Worm (Caenorhabditis elegans) whole organism, L4/young adult: ENCODE results near the gene fkh-2.

Experiments
- W03F9.2 ChIP-seq: fragments of 150-350 bp; optimal IDR thresholded peaks from 2 replicates; lab custom pipeline; 2014; ENCODE audit warnings: missing biosample characterization, missing genetic modification characterization
- dao-5 ChIP-seq: sonication (generic microtip); optimal IDR thresholded peaks from 2 replicates; lab custom pipeline; 2016; ENCODE audit warnings: missing genotype, missing genetic modification characterization, moderate library complexity, missing compliant biosample characterization
- him-1 ChIP-seq: sonication (generic microtip); optimal IDR thresholded peaks from 2 replicates; lab custom pipeline; 2016; ENCODE audit warnings: missing genotype, missing genetic modification reagents, missing genetic modification characterization, missing compliant biosample characterization

fkh-2 gene

DNA sequence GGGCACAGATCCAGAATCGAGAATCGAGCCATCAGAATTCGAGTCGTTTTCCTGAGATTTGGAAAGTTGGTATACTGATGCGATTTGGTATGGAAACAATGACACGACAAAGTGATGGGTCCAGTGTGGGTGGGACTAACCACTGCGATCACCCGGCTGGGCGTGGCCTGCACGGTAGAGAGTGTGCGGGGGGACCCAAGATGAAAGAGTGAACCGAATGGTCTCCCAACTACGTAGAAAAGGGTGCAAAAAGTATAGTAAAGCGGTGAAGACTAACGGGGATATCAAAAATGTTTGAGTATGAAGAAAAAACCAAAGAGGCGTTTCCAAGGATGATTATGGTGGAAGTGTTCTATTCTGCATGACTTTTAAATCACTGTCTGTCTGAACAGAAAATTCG lies at the start of gene fkh-2:
TSS of gene fkh-2 (minus strand) at position 101 of the 400 bp plus-strand sequence.
- TF ChIP-seq dao-5 (no peak), him-1 (no peak), W03F9.2 (tag; lab: Kevin White, UChicago) (no peak)

DNA sequence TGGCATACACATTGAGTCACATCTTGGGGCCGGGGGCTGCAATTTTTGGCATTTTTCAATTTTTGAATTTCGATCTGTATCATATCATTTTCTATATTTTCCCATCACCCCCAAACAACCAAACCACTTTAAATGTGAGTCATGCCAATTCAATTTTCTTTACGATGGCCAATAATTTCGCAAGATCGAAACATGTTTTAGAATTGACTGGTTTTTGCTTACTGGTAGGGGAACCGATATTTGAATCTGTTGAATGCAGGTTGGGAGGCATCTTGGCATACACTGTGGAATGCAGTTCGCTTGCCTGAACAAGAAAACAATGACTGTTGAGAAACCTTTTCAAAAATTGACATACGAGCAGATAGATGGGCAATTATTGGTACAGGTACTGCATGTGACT lies 49.0 kb upstream of the fkh-2 start:
- TF ChIP-seq him-1 (no peak), W03F9.2 (tag; lab: Kevin White, UChicago) (no peak), dao-5 (no peak)

DNA sequence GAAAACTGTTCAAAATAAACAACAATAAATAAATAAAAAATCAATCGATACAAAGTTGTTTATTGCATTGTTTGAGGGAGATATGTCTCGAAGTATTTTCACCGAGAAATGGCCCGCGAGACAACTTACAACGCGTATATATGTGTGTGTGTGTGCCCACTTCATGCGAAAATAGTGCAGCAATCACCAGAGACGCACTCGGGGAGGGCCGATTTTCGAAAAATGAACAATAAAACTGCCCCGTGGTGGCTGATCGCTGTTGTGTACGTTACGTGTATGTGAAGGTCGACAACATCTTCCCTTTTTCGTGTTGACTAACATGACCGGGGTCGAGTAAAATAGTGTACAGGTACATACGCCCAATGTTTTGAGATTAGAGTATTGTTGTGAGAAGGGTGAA lies 46.4 kb upstream of the fkh-2 start:
- no peak for TF ChIP-seq dao-5
- TF ChIP-seq W03F9.2 (tag; lab: Kevin White, UChicago), result no peak

DNA sequence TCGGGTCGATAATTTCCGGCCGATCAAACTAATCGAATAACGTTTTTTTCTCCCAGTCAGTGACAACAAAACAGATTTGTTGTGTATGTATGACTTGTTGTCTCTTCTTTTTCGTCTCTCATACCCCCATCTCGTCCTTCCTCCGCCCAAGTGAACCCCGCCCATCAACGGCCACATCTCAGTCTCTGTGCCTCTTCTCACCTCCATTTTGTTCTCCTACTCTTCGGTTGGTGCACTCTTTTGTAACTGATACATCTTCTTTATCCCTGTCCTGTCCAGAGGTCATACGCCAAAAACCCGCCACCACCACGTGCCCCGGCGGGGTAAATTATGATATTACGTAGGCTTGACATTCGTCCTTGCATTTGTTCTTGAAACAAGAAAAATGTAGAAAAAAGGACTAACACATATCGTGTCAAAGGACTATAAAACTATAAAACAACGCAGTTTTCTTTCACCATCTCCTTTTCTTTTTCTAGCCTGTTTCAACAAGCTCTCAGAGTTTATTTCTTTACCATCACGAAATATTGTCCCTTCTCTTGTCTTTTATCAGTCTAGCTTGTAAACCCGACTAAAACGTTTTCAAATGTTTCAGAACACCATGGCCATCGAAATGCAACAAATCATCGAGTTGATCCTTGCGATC lies 45.4 kb upstream of the fkh-2 start, which contains the start of gene pmpl-1:
TSS of gene pmpl-1 (plus strand) at position 596 of the 646 bp plus-strand sequence.
- TF ChIP-seq dao-5 (no peak), him-1 (no peak), W03F9.2 (tag; lab: Kevin White, UChicago) (no peak)

DNA sequence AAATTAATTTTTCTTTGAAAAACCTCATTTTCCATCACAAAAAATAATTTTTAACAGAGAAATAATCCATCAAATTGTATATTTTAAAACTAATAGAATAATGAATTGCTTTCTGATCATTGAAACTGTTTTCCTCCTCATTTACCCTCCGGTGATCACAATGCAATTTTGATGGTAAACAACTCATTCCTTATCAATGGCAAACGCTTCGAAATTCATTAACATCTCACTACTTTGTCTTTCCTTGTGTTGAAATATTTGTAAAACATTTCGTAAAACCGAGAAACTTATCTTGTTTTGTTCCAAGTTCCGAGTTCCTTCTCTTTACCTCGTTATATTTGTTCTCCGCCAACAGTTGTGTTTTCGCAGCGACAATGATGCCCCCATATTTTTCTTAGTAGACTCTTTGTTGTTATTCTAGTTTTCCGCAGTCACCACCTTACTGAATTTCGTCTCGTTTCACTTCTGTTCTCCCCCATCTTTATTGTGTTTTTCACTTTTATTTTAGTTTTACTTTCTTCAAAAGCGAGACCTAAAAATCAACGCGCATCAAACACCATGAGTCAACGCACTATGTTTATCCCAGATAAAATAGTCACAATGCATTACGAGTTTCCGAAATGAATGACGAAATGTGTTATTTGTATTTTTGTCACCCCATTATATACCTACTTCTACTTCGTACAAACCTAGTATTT lies 43.1 kb upstream of the fkh-2 start:
- TF ChIP-seq W03F9.2 (tag; lab: Kevin White, UChicago), result no peak
- TF ChIP-seq dao-5, result no peak
- no peak for TF ChIP-seq him-1

DNA sequence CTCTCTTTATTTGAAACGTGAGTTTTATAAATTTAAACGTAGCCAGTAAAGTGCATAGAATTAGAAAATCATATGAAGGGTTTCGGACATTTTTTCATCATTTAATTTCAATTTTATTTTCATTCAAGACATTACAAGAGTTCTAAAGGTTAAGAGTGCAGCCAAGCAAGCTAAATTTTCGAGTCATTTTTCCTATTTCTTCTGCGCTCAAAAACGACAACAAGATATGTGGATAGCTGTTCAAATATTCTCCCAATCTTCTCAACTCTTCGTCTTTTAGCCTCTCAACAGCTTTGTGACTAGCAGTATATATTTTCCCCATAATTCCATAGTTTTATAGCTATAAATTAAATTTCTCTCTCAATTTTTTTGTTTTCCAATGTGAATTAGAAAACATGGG lies 41.5 kb upstream of the fkh-2 start:
- TF ChIP-seq W03F9.2 (tag; lab: Kevin White, UChicago), result no peak
- no peak for TF ChIP-seq him-1
- TF ChIP-seq dao-5, result no peak

DNA sequence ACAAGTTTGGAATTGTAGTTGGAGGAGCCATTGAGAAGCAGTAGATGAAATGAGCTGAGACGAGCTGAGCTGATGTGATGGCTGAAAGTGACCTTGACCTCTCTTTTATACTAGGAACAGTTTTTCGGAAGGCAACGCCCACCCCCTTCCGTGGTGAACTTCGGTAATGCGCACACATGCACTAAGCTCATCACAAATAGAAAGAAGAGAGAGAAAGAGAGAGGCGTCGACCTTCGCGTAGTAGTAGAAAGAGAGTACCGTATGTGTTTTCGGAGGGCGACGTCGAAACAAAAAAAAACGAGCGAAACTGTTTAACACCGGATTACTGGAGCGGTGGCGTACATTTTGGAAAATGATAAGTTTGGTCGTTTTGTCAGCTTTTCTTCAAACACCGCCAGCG lies 38.9 kb upstream of the fkh-2 start, which contains the start of gene marg-1:
TSS of gene marg-1 (minus strand) at position 101 of the 400 bp plus-strand sequence.
- no peak for TF ChIP-seq him-1

DNA sequence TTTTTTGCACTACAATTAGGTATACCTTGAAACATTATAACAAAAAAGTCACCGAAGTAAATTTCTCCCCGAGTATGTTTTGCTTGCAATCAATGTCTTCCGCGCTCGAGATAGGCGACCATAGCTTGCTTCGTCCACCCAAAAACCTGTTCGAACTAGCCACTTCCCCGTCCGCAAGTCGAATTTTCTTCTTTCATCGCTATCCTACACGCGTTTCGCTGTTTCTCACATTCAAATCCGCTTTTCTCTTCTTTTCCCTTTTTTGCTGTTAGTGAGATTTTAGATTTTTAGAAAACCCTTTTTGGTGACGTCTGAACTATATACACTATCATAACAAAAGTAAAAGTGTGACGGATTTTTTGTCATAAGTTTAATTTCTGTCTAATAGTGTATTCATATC lies 31.1 kb upstream of the fkh-2 start:
- TF ChIP-seq him-1 (no peak), dao-5 (no peak), W03F9.2 (tag; lab: Kevin White, UChicago) (no peak)

DNA sequence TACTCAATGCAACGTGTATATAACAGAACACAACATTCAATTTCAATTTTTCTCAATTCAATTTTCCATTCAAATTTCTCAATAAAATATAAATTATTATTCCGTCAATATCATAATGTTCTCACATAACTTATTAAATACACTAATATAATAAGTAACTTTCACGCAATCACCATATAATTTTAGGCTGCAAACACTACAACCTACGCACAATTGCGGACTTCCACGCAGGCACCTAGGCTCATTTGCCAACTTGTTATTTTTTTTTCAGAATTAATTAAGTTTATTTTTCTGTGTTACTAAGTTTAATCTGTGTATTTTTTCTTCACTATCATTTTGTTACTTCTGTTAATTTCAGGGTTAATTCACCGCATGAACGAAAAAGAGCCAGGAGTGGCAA lies 30.3 kb upstream of the fkh-2 start, which contains the start of gene F47B7.2:
TSS of gene F47B7.2 (plus strand) at position 358 of the 400 bp plus-strand sequence.
- TF ChIP-seq dao-5, result no peak

DNA sequence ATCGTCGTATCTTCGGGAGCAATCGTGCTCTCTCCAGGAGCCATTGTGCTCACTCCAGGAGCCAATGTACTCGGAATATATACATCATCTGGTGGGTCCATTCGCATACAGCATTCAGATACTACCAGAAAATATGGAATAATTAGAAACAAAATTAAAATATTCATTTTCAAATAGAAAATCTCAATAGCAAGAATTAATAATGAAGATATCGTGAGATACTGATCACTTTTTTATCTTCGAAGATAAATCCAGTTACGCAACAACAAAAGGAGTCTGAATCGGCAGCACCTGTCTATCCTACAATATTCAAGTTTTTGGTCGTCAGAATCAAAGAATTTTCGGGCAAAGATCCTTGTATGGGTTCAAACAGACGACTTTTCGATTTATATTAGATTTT lies 26.6 kb upstream of the fkh-2 start, which contains the start of gene F47B7.5:
TSS of gene F47B7.5 (minus strand) at position 101 of the 400 bp plus-strand sequence.
- no peak for TF ChIP-seq W03F9.2 (tag; lab: Kevin White, UChicago)
- no peak for TF ChIP-seq him-1
- no peak for TF ChIP-seq dao-5

DNA sequence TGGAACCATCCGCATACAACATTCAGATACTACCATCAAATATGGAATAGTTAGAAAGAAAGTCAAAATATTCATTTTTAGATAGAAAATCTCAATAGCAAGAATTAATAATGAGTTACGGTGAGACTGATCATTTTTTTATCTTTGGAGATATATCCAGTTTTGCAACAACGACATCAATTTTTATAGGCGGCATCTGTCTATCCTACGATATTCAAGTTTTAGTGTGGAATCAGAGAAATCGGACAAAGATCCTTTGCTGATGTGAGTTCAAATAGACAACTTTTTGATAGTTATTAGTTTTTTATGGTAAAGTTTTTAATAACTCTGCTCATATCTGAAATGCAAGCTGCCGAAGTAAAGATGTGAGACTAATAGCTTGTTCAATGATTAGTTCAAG lies 24.4 kb upstream of the fkh-2 start, which contains the start of gene F47B7.4:
TSS of gene F47B7.4 (minus strand) at position 101 of the 400 bp plus-strand sequence.
- TF ChIP-seq W03F9.2 (tag; lab: Kevin White, UChicago) (no peak), dao-5 (no peak), him-1 (no peak)

DNA sequence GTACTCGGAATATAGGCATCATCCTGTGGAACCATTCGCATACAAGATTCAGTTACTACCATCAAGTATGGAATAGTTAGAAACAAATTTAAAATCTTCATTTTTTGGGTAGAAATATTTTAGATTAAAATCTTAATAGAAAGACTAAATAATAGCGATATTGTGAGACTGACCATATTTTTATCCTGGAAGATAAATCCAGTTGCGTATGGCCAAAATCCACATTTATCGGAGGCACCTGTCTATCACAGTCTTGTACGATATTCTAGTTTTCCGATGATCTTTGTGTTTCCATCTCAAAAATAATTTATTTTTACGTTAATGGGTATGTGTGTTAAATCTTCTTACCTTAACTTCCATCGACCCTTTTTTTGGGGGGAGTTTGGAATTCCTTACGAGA lies 22.2 kb upstream of the fkh-2 start, which contains the start of gene F47B7.3:
TSS of gene F47B7.3 (minus strand) at position 101 of the 400 bp plus-strand sequence.
- TF ChIP-seq him-1, result no peak
- TF ChIP-seq W03F9.2 (tag; lab: Kevin White, UChicago), result no peak
- no peak for TF ChIP-seq dao-5

DNA sequence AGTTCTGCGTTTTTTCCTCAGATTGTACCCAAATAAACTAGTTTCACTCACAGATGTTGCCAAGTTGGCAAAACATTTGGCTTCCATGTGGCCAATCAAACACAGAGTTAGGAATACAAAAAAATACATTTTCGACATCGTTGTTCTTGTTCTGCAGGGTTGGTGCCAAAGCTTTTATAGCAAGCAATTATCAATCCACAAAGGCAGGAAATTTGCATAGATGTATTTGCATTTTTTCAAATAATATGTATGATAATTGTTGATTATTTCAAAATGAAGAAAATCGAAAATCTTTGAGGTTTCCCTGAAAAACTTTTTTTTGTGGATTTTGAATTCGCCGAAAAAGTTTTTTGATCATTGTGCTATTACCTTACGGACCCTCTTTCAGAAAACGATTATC lies 20.3 kb upstream of the fkh-2 start, which contains the start of gene T14G12.11:
TSS of gene T14G12.11 (minus strand) at position 138 of the 400 bp plus-strand sequence.
- TF ChIP-seq dao-5 (no peak), him-1 (no peak), W03F9.2 (tag; lab: Kevin White, UChicago) (no peak)

DNA sequence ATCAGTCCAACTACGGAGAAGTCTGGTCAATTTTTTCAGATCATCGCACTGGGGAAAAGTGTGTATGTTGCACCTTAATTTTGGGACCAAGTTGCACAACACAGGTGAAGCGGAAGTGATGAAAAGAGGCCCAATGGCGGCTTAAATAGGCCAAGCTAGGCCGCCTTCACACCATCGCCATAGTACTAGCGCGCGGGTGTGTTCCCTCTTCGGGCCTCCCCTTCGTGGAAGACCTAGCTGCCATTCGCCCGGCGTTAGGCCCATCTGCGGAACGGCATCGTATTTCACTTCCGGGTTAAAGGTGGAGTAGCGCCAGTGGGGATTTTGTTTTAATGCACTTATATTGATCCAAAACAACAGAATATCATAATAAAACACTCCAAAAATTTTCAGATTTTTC lies 17.7 kb upstream of the fkh-2 start:
- TF ChIP-seq dao-5 (no peak), W03F9.2 (tag; lab: Kevin White, UChicago) (no peak), him-1 (no peak)

DNA sequence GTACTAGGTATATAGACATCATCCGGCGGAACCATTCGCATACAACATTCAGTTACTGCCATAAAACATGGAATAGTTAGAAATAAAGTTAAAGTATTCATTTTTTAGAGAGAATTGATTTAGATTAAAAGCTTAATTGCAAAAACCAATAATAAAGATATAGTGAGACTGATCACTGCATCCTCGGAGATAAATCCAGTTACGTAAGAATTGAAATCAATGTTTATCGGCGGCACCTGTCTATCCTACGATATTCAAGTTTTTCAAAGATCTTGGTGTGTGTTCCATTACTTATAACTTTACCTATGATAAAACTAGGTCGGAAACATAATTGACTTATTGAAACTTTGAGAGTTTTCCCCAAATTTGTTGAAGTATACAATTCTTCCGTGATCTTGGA lies 17.2 kb upstream of the fkh-2 start, which contains the start of gene T14G12.6:
TSS of gene T14G12.6 (minus strand) at position 101 of the 400 bp plus-strand sequence.
- TF ChIP-seq him-1, result no peak
- TF ChIP-seq W03F9.2 (tag; lab: Kevin White, UChicago), result no peak
- TF ChIP-seq dao-5, result no peak
